Worm (Caenorhabditis elegans): Measurements from ENCODE around the gene Y62F5A.10.

DNA sequence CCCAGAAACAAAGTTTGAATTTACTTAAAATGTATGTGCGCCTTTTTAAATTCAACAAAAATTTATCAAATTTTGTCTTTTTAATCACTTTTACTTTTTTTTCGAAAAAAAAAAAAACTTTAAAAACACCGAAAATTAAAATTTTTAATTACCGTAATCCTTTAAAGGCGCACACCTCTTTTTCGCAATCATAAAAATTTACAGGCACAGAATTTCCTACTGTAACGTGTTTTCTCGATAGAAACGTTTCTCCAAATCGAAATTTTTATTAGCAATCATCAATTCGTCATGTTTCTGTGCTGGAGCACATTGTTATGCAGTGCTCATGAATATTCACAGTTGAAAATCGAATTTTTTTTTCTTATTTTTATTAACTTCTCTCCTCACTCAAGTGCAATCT, 15.1 kb downstream of the Y62F5A.10 start:
- TF ChIP-seq pha-2 (tag; optimal IDR thresholded peaks at IDR 0.05): no peak
- TF ChIP-seq nhr-232 (tag; optimal IDR thresholded peaks at IDR 0.05): no peak
- TF ChIP-seq C38D4.7 (GFP tag; optimal IDR thresholded peaks at IDR 0.05): no peak
- TF ChIP-seq ceh-9 (tag; optimal IDR thresholded peaks at IDR 0.05): no peak
- TF ChIP-seq madf-2 (tag; optimal IDR thresholded peaks at IDR 0.05): no peak
- no peak for TF ChIP-seq lin-11 (tag; optimal IDR thresholded peaks at IDR 0.05)
- TF ChIP-seq ztf-16 (tag; optimal IDR thresholded peaks at IDR 0.05): no peak
- TF ChIP-seq hlh-6 (tag; optimal IDR thresholded peaks at IDR 0.05): no peak
- TF ChIP-seq gmeb-2 (tag; optimal IDR thresholded peaks at IDR 0.05): no peak
- TF ChIP-seq pha-4 (tag; optimal IDR thresholded peaks at IDR 0.05): no peak
- TF ChIP-seq nfya-1 (tag; optimal IDR thresholded peaks at IDR 0.05): no peak
- TF ChIP-seq nhr-11 (tag; optimal IDR thresholded peaks at IDR 0.05): no peak
- TF ChIP-seq ama-1 (optimal IDR thresholded peaks at IDR 0.05): no peak

Data from whole organism, late embryonic.